Fruit fly (Drosophila melanogaster): ENCODE measurements around the gene eRF3.

eRF3 gene

dm6 chr2L:12464065-12464464 lies 29.8 kb downstream of the eRF3 start (continued):
- TF ChIP-seq run (tag; optimal IDR thresholded peaks at IDR 0.05): no peak
- no peak for TF ChIP-seq CG8765 (GFP tag; IDR thresholded peaks at IDR 0.05)
- peak in 1 of 2 experiments; percentile 4 for TF ChIP-seq Hr78 (GFP tag; optimal IDR thresholded peaks at IDR 0.05)
- no peak for TF ChIP-seq ATbp (GFP tag; optimal IDR thresholded peaks at IDR 0.05)
- no peak for TF ChIP-seq gsb (GFP tag; IDR thresholded peaks at IDR 0.05)
- no peak for TF ChIP-seq CG4820 (GFP tag; optimal IDR thresholded peaks at IDR 0.05)
- peak; percentile 43; the same call in 1 of the 2 replicates for TF ChIP-seq rib (GFP tag; IDR thresholded peaks at IDR 0.05)
- no peak for TF ChIP-seq Elba2 (GFP tag; optimal IDR thresholded peaks at IDR 0.05)
- peak; percentile 41; the same call in 1 of the 2 replicates for TF ChIP-seq Rfx (GFP tag; IDR thresholded peaks at IDR 0.05)
- peak; percentile 26; the same call in 1 of the 2 replicates for TF ChIP-seq Atf6 (GFP tag; IDR thresholded peaks at IDR 0.05)
- peak; percentile 34; the same call in 1 of the 2 replicates for TF ChIP-seq CG32532 (GFP tag; IDR thresholded peaks at IDR 0.05)
- no peak for TF ChIP-seq CG14050 (GFP tag; IDR thresholded peaks at IDR 0.05)
- no peak for TF ChIP-seq ap (GFP tag; IDR thresholded peaks at IDR 0.05)
- TF ChIP-seq ac (GFP tag; optimal IDR thresholded peaks at IDR 0.05): no peak
- TF ChIP-seq Jarid2 (GFP tag; optimal IDR thresholded peaks at IDR 0.05): no peak
- TF ChIP-seq crol (GFP tag; IDR thresholded peaks at IDR 0.05): peak; percentile 87
- TF ChIP-seq CG6175 (GFP tag; IDR thresholded peaks at IDR 0.05): 0 out of 3 replicates have a peak, but pooled peaks have one; percentile 18
- TF ChIP-seq BtbVII (GFP tag; optimal IDR thresholded peaks at IDR 0.05): peak; percentile 11
- TF ChIP-seq Doc2 (GFP tag; IDR thresholded peaks at IDR 0.05): no peak
- TF ChIP-seq zfh2 (GFP tag; optimal IDR thresholded peaks at IDR 0.05): no peak
- no peak for TF ChIP-seq mld (GFP tag; IDR thresholded peaks at IDR 0.05; ENCODE audit: partially characterized antibody)
- no peak for TF ChIP-seq Sry-β (GFP tag; optimal IDR thresholded peaks at IDR 0.05)
- no peak for TF ChIP-seq Gsc (GFP tag; IDR thresholded peaks at IDR 0.05)
- no peak for TF ChIP-seq ranshi (GFP tag; IDR thresholded peaks at IDR 0.05)
- TF ChIP-seq cad (GFP tag; optimal IDR thresholded peaks at IDR 0.05): no peak
- TF ChIP-seq CG34376 (GFP tag; optimal IDR thresholded peaks at IDR 0.05): peak; percentile 39
- TF ChIP-seq CG13894 (tag; optimal IDR thresholded peaks at IDR 0.05): peak; percentile 20
- TF ChIP-seq lov (optimal IDR thresholded peaks at IDR 0.05): no peak
- 0 out of 3 replicates have a peak, but pooled peaks have one; percentile 13 for TF ChIP-seq lov (GFP tag; IDR thresholded peaks at IDR 0.05)
- no peak for TF ChIP-seq CG7963 (GFP tag; IDR thresholded peaks at IDR 0.05; ENCODE audit: partially characterized antibody)
- TF ChIP-seq en (GFP tag; optimal IDR thresholded peaks at IDR 0.05): no peak
- TF ChIP-seq CG1832 (GFP tag; optimal IDR thresholded peaks at IDR 0.05): no peak
- TF ChIP-seq jing (GFP tag; optimal IDR thresholded peaks at IDR 0.05): no peak
- TF ChIP-seq disco-r (GFP tag; optimal IDR thresholded peaks at IDR 0.05): no peak
- TF ChIP-seq CG12071 (GFP tag; optimal IDR thresholded peaks at IDR 0.05): peak; percentile 30
- TF ChIP-seq CG10543 (GFP tag; optimal IDR thresholded peaks at IDR 0.05): peak; percentile 33
- no peak for TF ChIP-seq nau (GFP tag; optimal IDR thresholded peaks at IDR 0.05)
- peak; percentile 90 for TF ChIP-seq Med (GFP tag)
- no peak for TF ChIP-seq dati (GFP tag; IDR thresholded peaks at IDR 0.05)
- no peak for TF ChIP-seq CG8388 (GFP tag; optimal IDR thresholded peaks at IDR 0.05)
- TF ChIP-seq CG13624 (GFP tag; optimal IDR thresholded peaks at IDR 0.05): no peak
- TF ChIP-seq Neu2 (GFP tag; optimal IDR thresholded peaks at IDR 0.05; ENCODE audit: borderline replicate concordance): no peak
- no peak for TF ChIP-seq Blimp-1 (GFP tag; optimal IDR thresholded peaks at IDR 0.05)
- TF ChIP-seq D19A (tag; optimal IDR thresholded peaks at IDR 0.05): no peak
- peak; percentile 40 for TF ChIP-seq B-H2 (GFP tag; optimal IDR thresholded peaks at IDR 0.05)
- TF ChIP-seq dysf (GFP tag; IDR thresholded peaks at IDR 0.05): 0 out of 3 replicates have a peak, but pooled peaks have one; percentile 24
- no peak for TF ChIP-seq chn (GFP tag; optimal IDR thresholded peaks at IDR 0.05)
- no peak for TF ChIP-seq corto (GFP tag; optimal IDR thresholded peaks at IDR 0.05)
- TF ChIP-seq CG17802 (tag; optimal IDR thresholded peaks at IDR 0.05): no peak
- no peak for TF ChIP-seq gem (tag; optimal IDR thresholded peaks at IDR 0.05)
- TF ChIP-seq sug (tag; optimal IDR thresholded peaks at IDR 0.05): peak; percentile 63

Measured in whole organism, embryonic.